Fruit fly (Drosophila melanogaster) whole organism, embryonic: ENCODE measurements around the gene CG9297.

Experiments used
- BEAF-32 ChIP-seq: fragments of 200-800 bp; sonication (Bioruptor generic); optimal IDR thresholded peaks from 3 replicates; lab custom pipeline; 2017; ENCODE audit warnings: missing biosample characterization, missing genetic modification characterization, mild to moderate bottlenecking, moderate library complexity, missing genetic modification reagents
- CG10565 ChIP-seq: fragments of 200-800 bp; sonication (Bioruptor generic); optimal IDR thresholded peaks from 3 replicates; lab custom pipeline; 2016; ENCODE audit warnings: missing biosample characterization, mild to moderate bottlenecking, missing genetic modification characterization
- CG11560 ChIP-seq: fragments of 200-800 bp; sonication (Bioruptor generic); IDR thresholded peaks from 3 replicates; pipeline ENCODE4 v1.3.6; 2022; ENCODE audit warnings: missing biosample characterization, missing genetic modification characterization
- CG12104 ChIP-seq: fragments of 200-800 bp; sonication (Bioruptor generic); optimal IDR thresholded peaks from 3 replicates; lab custom pipeline; 2016; ENCODE audit warnings: missing biosample characterization, missing genetic modification characterization
- CG12299 ChIP-seq: fragments of 200-800 bp; sonication (Bioruptor generic); optimal IDR thresholded peaks from 2 replicates; lab custom pipeline; 2018; ENCODE audit warnings: missing biosample characterization, mild to moderate bottlenecking, missing genetic modification characterization
- CG14667 ChIP-seq: fragments of 200-800 bp; sonication (Bioruptor generic); IDR thresholded peaks from 2 replicates; pipeline ENCODE4 v1.3.6; 2022; ENCODE audit warnings: missing biosample characterization, missing genetic modification characterization
- CG14860 ChIP-seq: fragments of 200-800 bp; sonication (Bioruptor generic); IDR thresholded peaks from 3 replicates; pipeline ENCODE4 v1.3.6; 2022; ENCODE audit warnings: missing biosample characterization, missing genetic modification characterization; ENCODE audit not compliant: partially characterized antibody
- CG16863 ChIP-seq: fragments of 200-800 bp; sonication (Bioruptor generic); optimal IDR thresholded peaks from 3 replicates; lab custom pipeline; 2016; ENCODE audit warnings: missing biosample characterization, missing genetic modification characterization
- CG3407 ChIP-seq: fragments of 200-800 bp; sonication (Bioruptor generic); optimal IDR thresholded peaks from 2 replicates; lab custom pipeline; 2018; ENCODE audit warnings: missing biosample characterization, mild to moderate bottlenecking, missing genetic modification characterization
- CG7987 ChIP-seq: fragments of 200-800 bp; sonication (Bioruptor generic); optimal IDR thresholded peaks from 2 replicates; lab custom pipeline; 2018; ENCODE audit warnings: missing biosample characterization, mild to moderate bottlenecking, missing genetic modification characterization, moderate library complexity
- CG8281 ChIP-seq: fragments of 200-800 bp; sonication (Bioruptor generic); optimal IDR thresholded peaks from 2 replicates; lab custom pipeline; 2018; ENCODE audit warnings: missing biosample characterization, mild to moderate bottlenecking, missing genetic modification characterization, moderate library complexity
- CG8944 ChIP-seq: fragments of 200-800 bp; sonication (Bioruptor generic); optimal IDR thresholded peaks from 3 replicates; lab custom pipeline; 2016; ENCODE audit warnings: missing biosample characterization, missing genetic modification characterization
- CG9797 ChIP-seq: fragments of 200-800 bp; sonication (Bioruptor generic); optimal IDR thresholded peaks from 3 replicates; lab custom pipeline; 2018; ENCODE audit warnings: missing biosample characterization, mild to moderate bottlenecking, missing genetic modification characterization
- D19A ChIP-seq: fragments of 200-800 bp; optimal IDR thresholded peaks from 3 replicates; lab custom pipeline; 2019; ENCODE audit warnings: missing biosample characterization, mild to moderate bottlenecking, missing genetic modification characterization, moderate library complexity
- D19B ChIP-seq: fragments of 200-800 bp; sonication (Bioruptor generic); optimal IDR thresholded peaks from 2 replicates; lab custom pipeline; 2017; ENCODE audit warnings: missing biosample characterization, mild to moderate bottlenecking, missing genetic modification characterization
- Fer1 ChIP-seq: fragments of 200-800 bp; sonication (Bioruptor generic); optimal IDR thresholded peaks from 2 replicates; lab custom pipeline; 2017; ENCODE audit warnings: missing biosample characterization, mild to moderate bottlenecking, missing genetic modification characterization
- HLH4C ChIP-seq: fragments of 200-800 bp; sonication (Bioruptor generic); IDR thresholded peaks from 3 replicates; pipeline ENCODE4 v1.3.6; 2022; ENCODE audit warnings: missing biosample characterization, missing genetic modification characterization; ENCODE audit not compliant: partially characterized antibody
- HmgD ChIP-seq: fragments of 200-800 bp; sonication (Bioruptor generic); optimal IDR thresholded peaks from 3 replicates; lab custom pipeline; 2016; ENCODE audit warnings: missing biosample characterization, missing genetic modification characterization
- MTF-1 ChIP-seq: fragments of 200-800 bp; sonication (Bioruptor generic); optimal IDR thresholded peaks from 2 replicates; lab custom pipeline; 2018; ENCODE audit warnings: missing biosample characterization, mild to moderate bottlenecking, missing genetic modification characterization, borderline replicate concordance
- Nf-YB ChIP-seq: fragments of 200-800 bp; sonication (Bioruptor generic); optimal IDR thresholded peaks from 3 replicates; lab custom pipeline; 2019; ENCODE audit warnings: missing biosample characterization, mild to moderate bottlenecking, missing genetic modification characterization, moderate library complexity
- Ravus ChIP-seq: fragments of 200-800 bp; sonication (Bioruptor generic); IDR thresholded peaks from 2 replicates; pipeline ENCODE4 v1.3.6; 2022; ENCODE audit warnings: missing biosample characterization, missing genetic modification characterization
- Sry-β ChIP-seq: fragments of 200-800 bp; sonication (Bioruptor generic); optimal IDR thresholded peaks from 2 replicates; lab custom pipeline; 2018; ENCODE audit warnings: missing biosample characterization, mild to moderate bottlenecking, missing genetic modification characterization, moderate library complexity
- Taf1 ChIP-seq: fragments of 200-800 bp; sonication (Bioruptor generic); IDR thresholded peaks from 2 replicates; pipeline ENCODE4 v1.3.6; 2022; ENCODE audit warnings: missing biosample characterization, missing genetic modification characterization
- abd-A ChIP-seq: fragments of 200-800 bp; sonication (Bioruptor generic); optimal IDR thresholded peaks from 3 replicates; lab custom pipeline; 2019; ENCODE audit warnings: missing biosample characterization, mild to moderate bottlenecking, missing genetic modification characterization, moderate library complexity
- ase ChIP-seq: fragments of 200-800 bp; sonication (Bioruptor generic); IDR thresholded peaks from 3 replicates; pipeline ENCODE4 v1.3.6; 2022; ENCODE audit warnings: missing biosample characterization, missing genetic modification characterization
- bab2 ChIP-seq: fragments of 200-800 bp; sonication (Bioruptor generic); optimal IDR thresholded peaks from 2 replicates; lab custom pipeline; 2016; ENCODE audit warnings: missing biosample characterization, missing genetic modification characterization
- cas ChIP-seq: fragments of 200-800 bp; sonication (Bioruptor generic); IDR thresholded peaks from 2 replicates; pipeline ENCODE4 v1.3.6; 2022; ENCODE audit warnings: missing biosample characterization, missing genetic modification characterization
- dm ChIP-seq: fragments of 200-800 bp; sonication (Bioruptor generic); optimal IDR thresholded peaks from 3 replicates; lab custom pipeline; 2016; ENCODE audit warnings: missing biosample characterization, missing genetic modification characterization
- dmrt11E ChIP-seq: fragments of 200-800 bp; sonication (Bioruptor generic); optimal IDR thresholded peaks from 3 replicates; lab custom pipeline; 2018; ENCODE audit warnings: missing biosample characterization, mild to moderate bottlenecking, missing genetic modification characterization, moderate library complexity
- esg ChIP-seq: fragments of 200-800 bp; sonication (Bioruptor generic); conservative IDR thresholded peaks from 2 replicates; pipeline ENCODE4 v1.3.6; 2022; ENCODE audit warnings: missing biosample characterization, missing genetic modification characterization
- ewg ChIP-seq: fragments of 200-800 bp; sonication (Bioruptor generic); optimal IDR thresholded peaks from 3 replicates; lab custom pipeline; 2017; ENCODE audit warnings: mild to moderate bottlenecking, missing biosample characterization, missing genetic modification reagents, missing genetic modification characterization
- gcm2 ChIP-seq: fragments of 200-800 bp; sonication (Bioruptor generic); optimal IDR thresholded peaks from 2 replicates; lab custom pipeline; 2016; ENCODE audit warnings: missing biosample characterization, missing genetic modification characterization
- grau ChIP-seq: fragments of 200-800 bp; optimal IDR thresholded peaks from 3 replicates; lab custom pipeline; 2019; ENCODE audit warnings: missing biosample characterization, mild to moderate bottlenecking, missing genetic modification characterization, moderate library complexity
- gsb ChIP-seq: fragments of 200-800 bp; sonication (Bioruptor generic); IDR thresholded peaks from 2 replicates; pipeline ENCODE4 v1.3.6; 2022; ENCODE audit warnings: missing biosample characterization, missing genetic modification characterization
- gsb-n ChIP-seq: fragments of 200-800 bp; sonication (Bioruptor generic); optimal IDR thresholded peaks from 3 replicates; lab custom pipeline; 2018; ENCODE audit warnings: missing biosample characterization, mild to moderate bottlenecking, missing genetic modification characterization
- inv ChIP-seq: fragments of 200-800 bp; sonication (Bioruptor generic); IDR thresholded peaks from 2 replicates; pipeline ENCODE4 v1.3.6; 2022; ENCODE audit warnings: missing biosample characterization, missing genetic modification characterization; ENCODE audit not compliant: partially characterized antibody
- odd ChIP-seq: fragments of 200-800 bp; sonication (Bioruptor generic); optimal IDR thresholded peaks from 2 replicates; lab custom pipeline; 2017; ENCODE audit warnings: missing biosample characterization, mild to moderate bottlenecking, missing genetic modification characterization
- p53 ChIP-seq: fragments of 200-800 bp; sonication (Bioruptor generic); optimal IDR thresholded peaks from 2 replicates; lab custom pipeline; 2016; ENCODE audit warnings: missing biosample characterization, missing genetic modification characterization
- pb ChIP-seq: fragments of 200-800 bp; sonication (Bioruptor generic); optimal IDR thresholded peaks from 3 replicates; lab custom pipeline; 2016; ENCODE audit warnings: missing biosample characterization, missing genetic modification characterization
- pho ChIP-seq: fragments of 200-800 bp; sonication (Bioruptor generic); optimal IDR thresholded peaks from 2 replicates; lab custom pipeline; 2016; ENCODE audit warnings: missing biosample characterization, missing genetic modification characterization
- ranshi ChIP-seq: fragments of 200-800 bp; sonication (Bioruptor generic); IDR thresholded peaks from 2 replicates; pipeline ENCODE4 v1.3.6; 2022; ENCODE audit warnings: missing biosample characterization, missing genetic modification characterization
- sd ChIP-seq: fragments of 200-800 bp; sonication (Bioruptor generic); optimal IDR thresholded peaks from 3 replicates; lab custom pipeline; 2018; ENCODE audit warnings: missing biosample characterization, mild to moderate bottlenecking, missing genetic modification characterization, moderate library complexity
- sens ChIP-seq: fragments of 200-800 bp; sonication (Bioruptor generic); peaks from one replicate; lab custom pipeline; 2016; ENCODE audit warnings: missing biosample characterization, missing genetic modification characterization
- slbo ChIP-seq: fragments of 200-800 bp; sonication (Bioruptor generic); IDR thresholded peaks from 2 replicates; pipeline ENCODE4 v1.3.6; 2022; ENCODE audit warnings: missing biosample characterization, missing genetic modification characterization
- sna ChIP-seq: fragments of 200-800 bp; sonication (Bioruptor generic); IDR thresholded peaks from 2 replicates; pipeline ENCODE4 v1.3.6; 2022; ENCODE audit warnings: missing biosample characterization, missing genetic modification characterization; ENCODE audit not compliant: partially characterized antibody
- tap ChIP-seq: fragments of 200-800 bp; optimal IDR thresholded peaks from 3 replicates; lab custom pipeline; 2019; ENCODE audit warnings: missing biosample characterization, mild to moderate bottlenecking, missing genetic modification characterization, moderate library complexity
- tgo ChIP-seq: fragments of 200-800 bp; sonication (Bioruptor generic); IDR thresholded peaks from 3 replicates; pipeline ENCODE4 v1.3.6; 2022; ENCODE audit warnings: missing biosample characterization, missing genetic modification characterization
- trem ChIP-seq: fragments of 200-800 bp; optimal IDR thresholded peaks from 3 replicates; lab custom pipeline; 2019; ENCODE audit warnings: missing biosample characterization, mild to moderate bottlenecking, missing genetic modification characterization, moderate library complexity
- unc-4 ChIP-seq: fragments of 200-800 bp; sonication (Bioruptor generic); IDR thresholded peaks from 2 replicates; pipeline ENCODE4 v1.3.6; 2022; ENCODE audit warnings: missing biosample characterization, missing genetic modification characterization; ENCODE audit not compliant: partially characterized antibody
- usp ChIP-seq: fragments of >200 bp; optimal IDR thresholded peaks from 2 replicates; lab custom pipeline; 2017; ENCODE audit warnings: missing biosample characterization, missing genetic modification characterization

CG9297 gene

DNA sequence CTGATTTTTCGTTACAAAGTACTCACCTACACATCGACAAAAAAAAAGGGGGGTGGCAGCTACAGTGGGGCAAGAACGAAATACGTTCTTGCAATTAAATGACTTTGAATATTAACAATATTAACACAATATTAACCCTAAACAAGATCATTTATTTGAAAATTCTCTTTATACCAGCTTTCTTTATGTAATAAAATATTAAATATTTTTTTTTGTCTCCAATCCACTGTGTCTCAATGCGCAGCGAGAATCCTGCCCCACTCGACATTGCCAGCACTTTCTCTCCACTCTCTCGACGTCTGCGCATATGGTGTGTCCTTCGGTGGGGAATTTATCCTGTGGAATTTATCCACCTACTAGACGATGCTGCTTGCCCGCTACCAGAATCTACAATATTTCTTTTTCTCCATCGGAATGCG is 29.1 kb downstream of the CG9297 start (continued):
- TF ChIP-seq CG8944 (no peak), inv (GFP tag; lab: Robert Waterston, UW) (peak; percentile 23; the same call in 1 of the 2 replicates), Taf1 (GFP tag; lab: Robert Waterston, UW) (peak; percentile 93), CG14860 (peak; percentile 57; the same call in 2 of the 3 replicates), CG7987 (peak; percentile 49), CG14667 (GFP tag; lab: Robert Waterston, UW) (peak; percentile 88), sna (GFP tag; lab: Robert Waterston, UW) (no peak), slbo (peak; percentile 95), dmrt11E (peak; percentile 86), p53 (GFP tag; lab: Kevin White, UChicago) (no peak), CG11560 (tag; lab: Robert Waterston, UW) (peak; percentile 73; the same call in 2 of the 3 replicates), unc-4 (GFP tag; lab: Robert Waterston, UW) (no peak), CG3407 (GFP tag; lab: Kevin White, UChicago) (peak; percentile 82), usp (GFP tag; lab: Kevin White, UChicago) (no peak), ewg (peak; percentile 95), abd-A (tag; lab: Kevin White, UChicago) (no peak), CG12104 (GFP tag; lab: Kevin White, UChicago) (peak; percentile 89), pb (GFP tag; lab: Kevin White, UChicago) (no peak), ranshi (GFP tag; lab: Robert Waterston, UW) (peak; percentile 94), BEAF-32 (no peak), Fer1 (GFP tag; lab: Kevin White, UChicago) (peak; percentile 98), dm (GFP tag; lab: Kevin White, UChicago) (no peak), tgo (GFP tag; lab: Robert Waterston, UW) (peak; percentile 93), odd (peak; percentile 88), CG9797 (GFP tag; lab: Kevin White, UChicago) (no peak), Nf-YB (peak; percentile 73), ase (GFP tag; lab: Robert Waterston, UW) (peak; percentile 90), MTF-1 (GFP tag; lab: Kevin White, UChicago) (peak; percentile 67), CG10565 (GFP tag; lab: Kevin White, UChicago) (no peak), cas (GFP tag; lab: Robert Waterston, UW) (peak; percentile 83), grau (tag; lab: Kevin White, UChicago) (peak; percentile 72), pho (peak; percentile 54), HLH4C (GFP tag; lab: Robert Waterston, UW) (0 out of 3 replicates have a peak, but pooled peaks have one; percentile 12), CG12299 (tag; lab: Kevin White, UChicago) (peak; percentile 89), Ravus (GFP tag; lab: Robert Waterston, UW) (peak; percentile 72), gsb (GFP tag; lab: Robert Waterston, UW) (peak; percentile 86), CG8281 (tag; lab: Kevin White, UChicago) (peak; percentile 63), tap (tag; lab: Kevin White, UChicago) (peak; percentile 15), sd (peak; percentile 91), D19B (peak; percentile 70), D19A (tag; lab: Kevin White, UChicago) (peak; percentile 74), esg (peak; percentile 93), HmgD (no peak), CG16863 (GFP tag; lab: Kevin White, UChicago) (peak; percentile 35), sens (GFP tag; lab: Kevin White, UChicago) (peak; percentile 95), bab2 (peak; percentile 68), gcm2 (GFP tag; lab: Kevin White, UChicago) (peak; percentile 50), trem (tag; lab: Kevin White, UChicago) (peak; percentile 15), gsb-n (tag; lab: Kevin White, UChicago) (peak; percentile 85), Sry-β (GFP tag; lab: Kevin White, UChicago) (peak; percentile 26)
